Fruit fly (Drosophila melanogaster) whole organism, embryonic: Measurements from ENCODE around the gene Prp39.

Source experiments
- CG10147 ChIP-seq: fragments of 200-800 bp; sonication (Bioruptor generic); optimal IDR thresholded peaks from 2 replicates; lab custom pipeline; 2019; ENCODE audit warnings: missing biosample characterization, mild to moderate bottlenecking, missing genetic modification characterization, moderate library complexity
- CG11085 ChIP-seq: fragments of 200-800 bp; sonication (Bioruptor generic); IDR thresholded peaks from 2 replicates; pipeline ENCODE4 v1.3.6; 2022; ENCODE audit warnings: missing biosample characterization, missing genetic modification characterization
- CG11247 ChIP-seq: fragments of 200-800 bp; sonication (Bioruptor generic); IDR thresholded peaks from 2 replicates; pipeline ENCODE4 v1.3.6; 2022; ENCODE audit warnings: missing biosample characterization, missing genetic modification characterization
- CG12071 ChIP-seq: fragments of 200-800 bp; sonication (Bioruptor generic); optimal IDR thresholded peaks from 3 replicates; lab custom pipeline; 2018; ENCODE audit warnings: missing biosample characterization, mild to moderate bottlenecking, missing genetic modification characterization
- CG12299 ChIP-seq: fragments of 200-800 bp; sonication (Bioruptor generic); optimal IDR thresholded peaks from 2 replicates; lab custom pipeline; 2018; ENCODE audit warnings: missing biosample characterization, mild to moderate bottlenecking, missing genetic modification characterization
- CG12769 ChIP-seq: fragments of 200-800 bp; sonication (Bioruptor generic); optimal IDR thresholded peaks from 2 replicates; lab custom pipeline; 2019; ENCODE audit warnings: missing biosample characterization, mild to moderate bottlenecking, missing genetic modification characterization, moderate library complexity
- CG13894 ChIP-seq: fragments of 200-800 bp; sonication (Bioruptor generic); optimal IDR thresholded peaks from 3 replicates; lab custom pipeline; 2018; ENCODE audit warnings: missing biosample characterization, mild to moderate bottlenecking, missing genetic modification characterization, moderate library complexity
- CG1602 ChIP-seq: fragments of 200-800 bp; sonication (Bioruptor generic); optimal IDR thresholded peaks from 3 replicates; lab custom pipeline; 2016; ENCODE audit warnings: missing biosample characterization, missing genetic modification characterization
- CG1647 ChIP-seq: fragments of 200-800 bp; sonication (Bioruptor generic); optimal IDR thresholded peaks from 3 replicates; lab custom pipeline; 2016; ENCODE audit warnings: missing biosample characterization, missing genetic modification characterization
- CG2116 ChIP-seq: fragments of 200-800 bp; sonication (Bioruptor generic); optimal IDR thresholded peaks from 3 replicates; lab custom pipeline; 2018; ENCODE audit warnings: missing biosample characterization, mild to moderate bottlenecking, missing genetic modification characterization
- CG2889 ChIP-seq: fragments of 200-800 bp; sonication (Bioruptor generic); IDR thresholded peaks from 3 replicates; pipeline ENCODE4 v1.3.6; 2022; ENCODE audit warnings: missing biosample characterization, missing genetic modification characterization
- CG7357 ChIP-seq: fragments of 200-800 bp; sonication (Bioruptor generic); IDR thresholded peaks from 3 replicates; pipeline ENCODE4 v1.3.6; 2022; ENCODE audit warnings: missing biosample characterization, missing genetic modification characterization
- CG7963 ChIP-seq: fragments of 200-800 bp; sonication (Bioruptor generic); IDR thresholded peaks from 3 replicates; pipeline ENCODE4 v1.3.6; 2022; ENCODE audit warnings: missing biosample characterization, missing genetic modification characterization; ENCODE audit not compliant: partially characterized antibody
- CG8290 ChIP-seq, 3 experiments: fragments of 200-800 bp; sonication (Bioruptor generic); optimal IDR thresholded peaks; 2 replicates each; lab custom pipeline; 2016 to 2019; ENCODE audit warnings: missing biosample characterization in 3 of 3, missing genetic modification characterization in 3 of 3, mild to moderate bottlenecking in 2 of 3, moderate library complexity in 1 of 3
- CG9876 ChIP-seq: fragments of 200-800 bp; sonication (Bioruptor generic); optimal IDR thresholded peaks from 2 replicates; lab custom pipeline; 2016; ENCODE audit warnings: missing biosample characterization, missing genetic modification characterization
- D19A ChIP-seq: fragments of 200-800 bp; optimal IDR thresholded peaks from 3 replicates; lab custom pipeline; 2019; ENCODE audit warnings: missing biosample characterization, mild to moderate bottlenecking, missing genetic modification characterization, moderate library complexity
- Dref ChIP-seq: fragments of 200-800 bp; sonication (Bioruptor generic); IDR thresholded peaks from 2 replicates; pipeline ENCODE4 v1.3.6; 2022; ENCODE audit warnings: missing biosample characterization, missing genetic modification characterization
- E2f1 ChIP-seq: fragments of 200-800 bp; sonication (Bioruptor generic); IDR thresholded peaks from 2 replicates; pipeline ENCODE4 v1.3.6; 2022; ENCODE audit warnings: missing biosample characterization, missing genetic modification characterization
- E2f2 ChIP-seq: fragments of 200-800 bp; sonication (Bioruptor generic); IDR thresholded peaks from 2 replicates; pipeline ENCODE4 v1.3.6; 2022; ENCODE audit warnings: missing biosample characterization, missing genetic modification characterization
- Gsc ChIP-seq: fragments of 200-800 bp; sonication (Bioruptor generic); IDR thresholded peaks from 2 replicates; pipeline ENCODE4 v1.3.6; 2022; ENCODE audit warnings: missing biosample characterization, missing genetic modification characterization
- H15 ChIP-seq: fragments of 200-800 bp; sonication (Bioruptor generic); IDR thresholded peaks from 3 replicates; pipeline ENCODE4 v1.3.6; 2022; ENCODE audit warnings: missing biosample characterization, missing genetic modification characterization
- MESR4 ChIP-seq: fragments of 200-800 bp; sonication (Bioruptor generic); optimal IDR thresholded peaks from 2 replicates; lab custom pipeline; 2018; ENCODE audit warnings: missing biosample characterization, mild to moderate bottlenecking, missing genetic modification characterization, moderate library complexity
- Mad ChIP-seq: fragments of 200-800 bp; sonication (Bioruptor generic); optimal IDR thresholded peaks from 2 replicates; lab custom pipeline; 2016; ENCODE audit warnings: missing biosample characterization, missing genetic modification characterization
- Nf-YC ChIP-seq: fragments of 200-800 bp; optimal IDR thresholded peaks from 3 replicates; lab custom pipeline; 2019; ENCODE audit warnings: missing biosample characterization, mild to moderate bottlenecking, missing genetic modification characterization, moderate library complexity
- NfI ChIP-seq: fragments of 200-800 bp; sonication (Bioruptor generic); optimal IDR thresholded peaks from 3 replicates; lab custom pipeline; 2018; ENCODE audit warnings: missing biosample characterization, mild to moderate bottlenecking, missing genetic modification characterization, moderate library complexity
- Rx ChIP-seq: fragments of 200-800 bp; sonication (Bioruptor generic); IDR thresholded peaks from 2 replicates; pipeline ENCODE4 v1.3.6; 2022; ENCODE audit warnings: missing biosample characterization, missing genetic modification characterization
- ato ChIP-seq: fragments of 200-800 bp; sonication (Bioruptor generic); IDR thresholded peaks from 2 replicates; pipeline ENCODE4 v1.3.6; 2022; ENCODE audit warnings: missing biosample characterization, missing genetic modification characterization; ENCODE audit not compliant: partially characterized antibody
- az2 ChIP-seq: fragments of 200-800 bp; sonication (Bioruptor generic); optimal IDR thresholded peaks from 3 replicates; lab custom pipeline; 2016; ENCODE audit warnings: missing biosample characterization, missing genetic modification characterization
- bab2 ChIP-seq: fragments of 200-800 bp; sonication (Bioruptor generic); optimal IDR thresholded peaks from 2 replicates; lab custom pipeline; 2016; ENCODE audit warnings: missing biosample characterization, missing genetic modification characterization
- cad ChIP-seq: fragments of >200 bp; optimal IDR thresholded peaks from 2 replicates; lab custom pipeline; 2017; ENCODE audit warnings: missing biosample characterization, missing genetic modification characterization
- corto ChIP-seq: fragments of 200-800 bp; sonication (Bioruptor generic); optimal IDR thresholded peaks from 2 replicates; lab custom pipeline; 2016; ENCODE audit warnings: missing biosample characterization, mild to moderate bottlenecking, missing genetic modification characterization, moderate library complexity
- dan ChIP-seq: fragments of 200-800 bp; sonication (Bioruptor generic); IDR thresholded peaks from 2 replicates; pipeline ENCODE4 v1.3.6; 2022; ENCODE audit warnings: missing biosample characterization, missing genetic modification characterization
- disco-r ChIP-seq: fragments of 200-800 bp; sonication (Bioruptor generic); optimal IDR thresholded peaks from 2 replicates; lab custom pipeline; 2016; ENCODE audit warnings: missing biosample characterization, missing genetic modification characterization
- dpn ChIP-seq, 2 experiments: fragments of 200-800 bp; sonication (Bioruptor generic); optimal IDR thresholded peaks; 3 replicates each; lab custom pipeline; 2016; ENCODE audit warnings: missing biosample characterization in 2 of 2, missing genetic modification characterization in 2 of 2
- esg ChIP-seq: fragments of 200-800 bp; sonication (Bioruptor generic); conservative IDR thresholded peaks from 2 replicates; pipeline ENCODE4 v1.3.6; 2022; ENCODE audit warnings: missing biosample characterization, missing genetic modification characterization
- exex ChIP-seq: fragments of 200-800 bp; sonication (Bioruptor generic); optimal IDR thresholded peaks from 4 replicates; lab custom pipeline; 2018; ENCODE audit warnings: missing biosample characterization, mild to moderate bottlenecking, missing genetic modification characterization, moderate library complexity
- gem ChIP-seq: fragments of 200-800 bp; sonication (Bioruptor generic); optimal IDR thresholded peaks from 2 replicates; lab custom pipeline; 2019; ENCODE audit warnings: missing biosample characterization, mild to moderate bottlenecking, missing genetic modification characterization, moderate library complexity
- hth ChIP-seq: fragments of >200 bp; optimal IDR thresholded peaks from 2 replicates; lab custom pipeline; 2017; ENCODE audit warnings: inconsistent platforms
- insv ChIP-seq, 2 experiments: fragments of 200-800 bp; sonication (Bioruptor generic); optimal IDR thresholded peaks; 3 replicates each; lab custom pipeline; 2016 to 2018; ENCODE audit warnings: missing biosample characterization in 2 of 2, missing genetic modification characterization in 2 of 2
- kah ChIP-seq: fragments of 200-800 bp; sonication (Bioruptor generic); optimal IDR thresholded peaks from 2 replicates; lab custom pipeline; 2018; ENCODE audit warnings: missing biosample characterization, mild to moderate bottlenecking, missing genetic modification characterization
- knrl ChIP-seq: fragments of 200-800 bp; sonication (Bioruptor generic); IDR thresholded peaks from 3 replicates; pipeline ENCODE4 v1.3.6; 2022; ENCODE audit warnings: missing biosample characterization, missing genetic modification characterization; ENCODE audit not compliant: partially characterized antibody
- lmd ChIP-seq: fragments of 200-800 bp; sonication (Bioruptor generic); IDR thresholded peaks from 2 replicates; pipeline ENCODE4 v1.3.6; 2022; ENCODE audit warnings: missing biosample characterization, missing genetic modification characterization
- otp ChIP-seq: fragments of 200-800 bp; sonication (Bioruptor generic); IDR thresholded peaks from 3 replicates; pipeline ENCODE4, ENCODE4 v1.3.6; 2022; ENCODE audit warnings: missing biosample characterization, missing genetic modification characterization
- psq ChIP-seq: fragments of 200-800 bp; sonication (Bioruptor generic); optimal IDR thresholded peaks from 2 replicates; lab custom pipeline; 2017; ENCODE audit warnings: missing biosample characterization, missing genetic modification characterization
- repo ChIP-seq: fragments of 200-800 bp; sonication (Bioruptor generic); optimal IDR thresholded peaks from 2 replicates; lab custom pipeline; 2016; ENCODE audit warnings: missing biosample characterization, missing genetic modification characterization
- rib ChIP-seq: fragments of 200-800 bp; sonication (Bioruptor generic); IDR thresholded peaks from 2 replicates; pipeline ENCODE4 v1.3.6; 2022; ENCODE audit warnings: missing biosample characterization, missing genetic modification characterization
- seq ChIP-seq: fragments of 200-800 bp; sonication (Bioruptor generic); IDR thresholded peaks from 2 replicates; pipeline ENCODE4 v1.3.6; 2022; ENCODE audit warnings: missing biosample characterization, missing genetic modification characterization
- tgo ChIP-seq: fragments of 200-800 bp; sonication (Bioruptor generic); IDR thresholded peaks from 3 replicates; pipeline ENCODE4 v1.3.6; 2022; ENCODE audit warnings: missing biosample characterization, missing genetic modification characterization
- yki ChIP-seq: fragments of >200 bp; optimal IDR thresholded peaks from 3 replicates; lab custom pipeline; 2018
- z ChIP-seq: fragments of 200-800 bp; sonication (Bioruptor generic); IDR thresholded peaks from 3 replicates; pipeline ENCODE4 v1.3.6; 2022; ENCODE audit warnings: missing biosample characterization, missing genetic modification characterization

The Prp39 gene

dm6 chr3R:28831626-28832267 is 19.8 kb downstream of the Prp39 start, which contains the start of gene WASp (continued):
- no peak for TF ChIP-seq CG2889 (GFP tag; lab: Robert Waterston, UW)
- peak; percentile 80 for TF ChIP-seq Dref
- TF ChIP-seq CG1602 (GFP tag; lab: Kevin White, UChicago) = peak; percentile 38
- no peak for TF ChIP-seq dan
- TF ChIP-seq corto (GFP tag; lab: Kevin White, UChicago) = no peak
- peak; percentile 78 for TF ChIP-seq Mad (GFP tag; lab: Kevin White, UChicago)
- TF ChIP-seq psq (GFP tag; lab: Kevin White, UChicago) = no peak
- TF ChIP-seq NfI (GFP tag; lab: Kevin White, UChicago) = peak; percentile 90
- TF ChIP-seq hth (lab: Kevin White, UChicago) = no peak
- TF ChIP-seq CG10147 (GFP tag; lab: Kevin White, UChicago) = no peak
- TF ChIP-seq cad (GFP tag; lab: Kevin White, UChicago) = no peak
- TF ChIP-seq H15 = peak; percentile 59; the same call in 1 of the 3 replicates
- no peak for TF ChIP-seq CG13894 (tag; lab: Kevin White, UChicago)
- no peak for TF ChIP-seq esg (GFP tag; lab: Robert Waterston, UW)
- TF ChIP-seq MESR4 (GFP tag; lab: Kevin White, UChicago) = peak; percentile 66
- peak; percentile 32 for TF ChIP-seq az2 (GFP tag; lab: Kevin White, UChicago)
- TF ChIP-seq otp = peak; percentile 46; the same call in 1 of the 3 replicates
- no peak for TF ChIP-seq yki
- TF ChIP-seq E2f2 = peak; percentile 73
- no peak for TF ChIP-seq kah (GFP tag; lab: Kevin White, UChicago)
- TF ChIP-seq seq (GFP tag; lab: Robert Waterston, UW) = peak; percentile 22; the same call in 1 of the 2 replicates
- TF ChIP-seq E2f1 (GFP tag; lab: Robert Waterston, UW) = peak; percentile 66
- TF ChIP-seq knrl (GFP tag; lab: Robert Waterston, UW) = peak; percentile 47; the same call in 1 of the 3 replicates
- TF ChIP-seq insv (GFP tag; optimal IDR thresholded peaks at IDR 0.05; lab: Kevin White, UChicago) = peak in 1 of 2 experiments; percentile 62
- peak; percentile 86 for TF ChIP-seq CG2116 (GFP tag; lab: Kevin White, UChicago)
- TF ChIP-seq z = 0 out of 3 replicates have a peak, but pooled peaks have one; percentile 37
- TF ChIP-seq disco-r = peak; percentile 78
- no peak for TF ChIP-seq CG8290 (GFP tag; optimal IDR thresholded peaks at IDR 0.05; lab: Kevin White, UChicago)
- no peak for TF ChIP-seq CG8290 (tag; optimal IDR thresholded peaks at IDR 0.05; lab: Kevin White, UChicago)
- TF ChIP-seq CG12071 (GFP tag; lab: Kevin White, UChicago) = peak; percentile 71
- TF ChIP-seq CG9876 (GFP tag; lab: Kevin White, UChicago) = peak; percentile 70
- peak; percentile 44; the same call in 1 of the 3 replicates for TF ChIP-seq CG7357
- peak; percentile 75 for TF ChIP-seq Rx (GFP tag; lab: Robert Waterston, UW)
- peak; percentile 62 for TF ChIP-seq tgo (GFP tag; lab: Robert Waterston, UW)
- TF ChIP-seq bab2 (GFP tag; lab: Kevin White, UChicago) = peak; percentile 68
- peak; percentile 76 for TF ChIP-seq repo (GFP tag; lab: Kevin White, UChicago)
- TF ChIP-seq CG1647 (GFP tag; lab: Kevin White, UChicago) = peak; percentile 70
- peak; percentile 7 for TF ChIP-seq exex (tag; lab: Kevin White, UChicago)
- no peak for TF ChIP-seq D19A (tag; lab: Kevin White, UChicago)
- no peak for TF ChIP-seq CG12769 (tag; lab: Kevin White, UChicago)
- TF ChIP-seq lmd (GFP tag; lab: Robert Waterston, UW) = peak; percentile 46; the same call in 1 of the 2 replicates
- peak; percentile 33; the same call in 1 of the 2 replicates for TF ChIP-seq CG11085 (GFP tag; lab: Robert Waterston, UW)
- TF ChIP-seq CG12299 (tag; lab: Kevin White, UChicago) = peak; percentile 39
- peak in 1 of 2 experiments; percentile 78 for TF ChIP-seq dpn (GFP tag; optimal IDR thresholded peaks at IDR 0.05; lab: Kevin White, UChicago)
- no peak for TF ChIP-seq Nf-YC (tag; lab: Kevin White, UChicago)
- no peak for TF ChIP-seq CG7963 (GFP tag; lab: Robert Waterston, UW)
- peak; percentile 42; the same call in 1 of the 2 replicates for TF ChIP-seq ato (GFP tag; lab: Robert Waterston, UW)
- TF ChIP-seq gem (tag; lab: Kevin White, UChicago) = no peak
- peak; percentile 67 for TF ChIP-seq CG11247 (GFP tag; lab: Robert Waterston, UW)
- TF ChIP-seq Gsc = no peak
- 0 out of 2 replicates have a peak, but pooled peaks have one; percentile 24 for TF ChIP-seq rib (GFP tag; lab: Robert Waterston, UW)
